Fruit fly (Drosophila melanogaster) whole organism, embryonic: ENCODE data around the gene ssp3.

Experiments
- BEAF-32 ChIP-seq: fragments of 200-800 bp; sonication (Bioruptor generic); optimal IDR thresholded peaks from 3 replicates; lab custom pipeline; 2017; ENCODE audit warnings: missing biosample characterization, missing genetic modification characterization, mild to moderate bottlenecking, moderate library complexity, missing genetic modification reagents
- CG10321 ChIP-seq: fragments of 200-800 bp; sonication (Bioruptor generic); IDR thresholded peaks from 2 replicates; pipeline ENCODE4 v1.3.6; 2022; ENCODE audit warnings: missing biosample characterization, missing genetic modification characterization
- CG11398 ChIP-seq: fragments of 200-800 bp; sonication (Bioruptor generic); optimal IDR thresholded peaks from 2 replicates; lab custom pipeline; 2016; ENCODE audit warnings: missing biosample characterization, missing genetic modification characterization
- CG11696 ChIP-seq: fragments of 200-800 bp; sonication (Bioruptor generic); IDR thresholded peaks from 2 replicates; pipeline ENCODE4 v1.3.6; 2022; ENCODE audit warnings: missing biosample characterization, missing genetic modification characterization
- CG14014 ChIP-seq: fragments of 200-800 bp; sonication (Bioruptor generic); IDR thresholded peaks from 2 replicates; pipeline ENCODE4 v1.3.6; 2022; ENCODE audit warnings: missing biosample characterization, missing genetic modification characterization
- CG16863 ChIP-seq: fragments of 200-800 bp; sonication (Bioruptor generic); optimal IDR thresholded peaks from 3 replicates; lab custom pipeline; 2016; ENCODE audit warnings: missing biosample characterization, missing genetic modification characterization
- CG1832 ChIP-seq: fragments of 200-800 bp; sonication (Bioruptor generic); optimal IDR thresholded peaks from 2 replicates; lab custom pipeline; 2017; ENCODE audit warnings: missing biosample characterization, mild to moderate bottlenecking, missing genetic modification characterization, inconsistent platforms
- CG18764 ChIP-seq: fragments of 200-800 bp; sonication (Bioruptor generic); optimal IDR thresholded peaks from 3 replicates; lab custom pipeline; 2016; ENCODE audit warnings: missing biosample characterization, missing genetic modification characterization
- CG2889 ChIP-seq: fragments of 200-800 bp; sonication (Bioruptor generic); IDR thresholded peaks from 3 replicates; pipeline ENCODE4 v1.3.6; 2022; ENCODE audit warnings: missing biosample characterization, missing genetic modification characterization
- CG31224 ChIP-seq: fragments of 200-800 bp; sonication (Bioruptor generic); IDR thresholded peaks from 2 replicates; pipeline ENCODE4 v1.3.6; 2022; ENCODE audit warnings: missing biosample characterization, missing genetic modification characterization
- CG32772 ChIP-seq: fragments of 200-800 bp; sonication (Bioruptor generic); IDR thresholded peaks from 2 replicates; pipeline ENCODE4 v1.3.6; 2022; ENCODE audit warnings: missing biosample characterization, missing genetic modification characterization
- CG34376 ChIP-seq: fragments of 200-800 bp; sonication (Bioruptor generic); optimal IDR thresholded peaks from 2 replicates; lab custom pipeline; 2018; ENCODE audit warnings: missing biosample characterization, mild to moderate bottlenecking, missing genetic modification characterization
- CG34422 ChIP-seq: fragments of 200-800 bp; sonication (Bioruptor generic); IDR thresholded peaks from 3 replicates; pipeline ENCODE4 v1.3.6; 2022; ENCODE audit warnings: missing biosample characterization, missing genetic modification characterization
- CG5180 ChIP-seq: fragments of 200-800 bp; sonication (Bioruptor generic); optimal IDR thresholded peaks from 3 replicates; lab custom pipeline; 2017; ENCODE audit warnings: missing biosample characterization, missing genetic modification characterization, mild to moderate bottlenecking, moderate library complexity, missing genetic modification reagents
- CG5245 ChIP-seq: fragments of 200-800 bp; sonication (Bioruptor generic); optimal IDR thresholded peaks from 3 replicates; lab custom pipeline; 2016; ENCODE audit warnings: missing biosample characterization, missing genetic modification characterization
- CG6689 ChIP-seq: fragments of 200-800 bp; sonication (Bioruptor generic); IDR thresholded peaks from 2 replicates; pipeline ENCODE4 v1.3.6; 2022; ENCODE audit warnings: missing biosample characterization, missing genetic modification characterization
- CG7745 ChIP-seq: fragments of 200-800 bp; sonication (Bioruptor generic); optimal IDR thresholded peaks from 2 replicates; lab custom pipeline; 2018; ENCODE audit warnings: missing biosample characterization, mild to moderate bottlenecking, missing genetic modification characterization, moderate library complexity
- CG9817 ChIP-seq: fragments of 200-800 bp; sonication (Bioruptor generic); optimal IDR thresholded peaks from 2 replicates; lab custom pipeline; 2018; ENCODE audit warnings: missing biosample characterization, mild to moderate bottlenecking, missing genetic modification characterization, moderate library complexity
- CTCF ChIP-seq: fragments of 200-800 bp; sonication (Bioruptor generic); optimal IDR thresholded peaks from 2 replicates; lab custom pipeline; 2017; ENCODE audit warnings: missing biosample characterization, mild to moderate bottlenecking, missing genetic modification characterization, moderate library complexity
- CkIIα-i1 ChIP-seq: fragments of 200-800 bp; sonication (Bioruptor generic); IDR thresholded peaks from 2 replicates; pipeline ENCODE4 v1.3.6; 2022; ENCODE audit warnings: missing biosample characterization, missing genetic modification characterization
- Deaf1 ChIP-seq: fragments of 200-800 bp; optimal IDR thresholded peaks from 3 replicates; lab custom pipeline; 2019; ENCODE audit warnings: missing biosample characterization, mild to moderate bottlenecking, missing genetic modification characterization, moderate library complexity
- Dip3 ChIP-seq: fragments of 200-800 bp; sonication (Bioruptor generic); optimal IDR thresholded peaks from 3 replicates; lab custom pipeline; 2016; ENCODE audit warnings: missing biosample characterization, missing genetic modification characterization
- Fer1 ChIP-seq: fragments of 200-800 bp; sonication (Bioruptor generic); optimal IDR thresholded peaks from 2 replicates; lab custom pipeline; 2017; ENCODE audit warnings: missing biosample characterization, mild to moderate bottlenecking, missing genetic modification characterization
- Gug ChIP-seq: fragments of 200-800 bp; sonication (Bioruptor generic); IDR thresholded peaks from 4 replicates; pipeline ENCODE4 v1.3.6; 2022; ENCODE audit warnings: missing biosample characterization, missing genetic modification characterization
- H15 ChIP-seq: fragments of 200-800 bp; sonication (Bioruptor generic); IDR thresholded peaks from 3 replicates; pipeline ENCODE4 v1.3.6; 2022; ENCODE audit warnings: missing biosample characterization, missing genetic modification characterization
- HLHmδ ChIP-seq: fragments of 200-800 bp; sonication (Bioruptor generic); optimal IDR thresholded peaks from 2 replicates; lab custom pipeline; 2018; ENCODE audit warnings: missing biosample characterization, mild to moderate bottlenecking, missing genetic modification characterization, moderate library complexity
- Hand ChIP-seq: fragments of 200-800 bp; sonication (Bioruptor generic); optimal IDR thresholded peaks from 2 replicates; lab custom pipeline; 2017; ENCODE audit warnings: mild to moderate bottlenecking, missing biosample characterization, missing genetic modification reagents, missing genetic modification characterization
- Hr78 ChIP-seq, 2 experiments: fragments of 200-800 bp in 1 of 2; fragments of >200 bp in 1 of 2; sonication (Bioruptor generic) in 1 of 2; optimal IDR thresholded peaks; 2 replicates each; lab custom pipeline; 2017 to 2019; ENCODE audit warnings: missing biosample characterization in 2 of 2, missing genetic modification characterization in 2 of 2, mild to moderate bottlenecking in 1 of 2, moderate library complexity in 1 of 2
- Lim3 ChIP-seq: fragments of 200-800 bp; sonication (Bioruptor generic); IDR thresholded peaks from 2 replicates; pipeline ENCODE4 v1.3.6; 2022; ENCODE audit warnings: missing biosample characterization, missing genetic modification characterization
- MBD-R2 ChIP-seq: fragments of 200-800 bp; sonication (Bioruptor generic); IDR thresholded peaks from 2 replicates; pipeline ENCODE4 v1.3.6; 2022; ENCODE audit warnings: missing biosample characterization, missing genetic modification characterization
- Mrtf ChIP-seq: fragments of 200-800 bp; sonication (Bioruptor generic); IDR thresholded peaks from 3 replicates; pipeline ENCODE4 v1.3.6; 2022; ENCODE audit warnings: missing biosample characterization, missing genetic modification characterization
- Oli ChIP-seq: fragments of 200-800 bp; sonication (Bioruptor generic); optimal IDR thresholded peaks from 2 replicates; lab custom pipeline; 2018; ENCODE audit warnings: missing biosample characterization, mild to moderate bottlenecking, missing genetic modification characterization, moderate library complexity
- Pdp1 ChIP-seq, 2 experiments: fragments of 200-800 bp; sonication (Bioruptor generic); optimal IDR thresholded peaks; 3 replicates each; lab custom pipeline; 2016; ENCODE audit warnings: missing biosample characterization in 2 of 2, missing genetic modification characterization in 2 of 2, mild to moderate bottlenecking in 1 of 2, moderate library complexity in 1 of 2
- TFAM ChIP-seq: fragments of 200-800 bp; sonication (Bioruptor generic); optimal IDR thresholded peaks from 2 replicates; lab custom pipeline; 2017; ENCODE audit warnings: missing biosample characterization, missing genetic modification characterization, inconsistent platforms
- aop ChIP-seq: fragments of 200-800 bp; sonication (Bioruptor generic); IDR thresholded peaks from 2 replicates; pipeline ENCODE4 v1.3.6; 2022; ENCODE audit warnings: missing biosample characterization, missing genetic modification characterization
- ci ChIP-seq: fragments of 200-800 bp; sonication (Bioruptor generic); IDR thresholded peaks from 3 replicates; pipeline ENCODE4 v1.3.6; 2022; ENCODE audit warnings: missing biosample characterization, missing genetic modification characterization
- danr ChIP-seq: fragments of 200-800 bp; sonication (Bioruptor generic); IDR thresholded peaks from 2 replicates; pipeline ENCODE4 v1.3.6; 2022; ENCODE audit warnings: missing biosample characterization, missing genetic modification characterization
- dati ChIP-seq: fragments of 200-800 bp; sonication (Bioruptor generic); IDR thresholded peaks from 2 replicates; pipeline ENCODE4 v1.3.6; 2022; ENCODE audit warnings: missing biosample characterization, missing genetic modification characterization
- disco-r ChIP-seq: fragments of 200-800 bp; sonication (Bioruptor generic); optimal IDR thresholded peaks from 2 replicates; lab custom pipeline; 2016; ENCODE audit warnings: missing biosample characterization, missing genetic modification characterization
- fd64A ChIP-seq: fragments of 200-800 bp; sonication (Bioruptor generic); optimal IDR thresholded peaks from 3 replicates; lab custom pipeline; 2018; ENCODE audit warnings: missing biosample characterization, mild to moderate bottlenecking, missing genetic modification characterization
- gcm2 ChIP-seq: fragments of 200-800 bp; sonication (Bioruptor generic); optimal IDR thresholded peaks from 2 replicates; lab custom pipeline; 2016; ENCODE audit warnings: missing biosample characterization, missing genetic modification characterization
- mld ChIP-seq: fragments of 200-800 bp; sonication (Bioruptor generic); IDR thresholded peaks from 3 replicates; pipeline ENCODE4 v1.3.6; 2022; ENCODE audit warnings: missing biosample characterization, missing genetic modification characterization; ENCODE audit not compliant: partially characterized antibody
- pnt ChIP-seq: fragments of 200-800 bp; sonication (Bioruptor generic); optimal IDR thresholded peaks from 3 replicates; lab custom pipeline; 2016; ENCODE audit warnings: missing biosample characterization, missing genetic modification characterization
- repo ChIP-seq: fragments of 200-800 bp; sonication (Bioruptor generic); optimal IDR thresholded peaks from 2 replicates; lab custom pipeline; 2016; ENCODE audit warnings: missing biosample characterization, missing genetic modification characterization
- so ChIP-seq: fragments of 200-800 bp; sonication (Bioruptor generic); IDR thresholded peaks from 3 replicates; pipeline ENCODE4 v1.3.6; 2022; ENCODE audit warnings: missing biosample characterization, missing genetic modification characterization
- sug ChIP-seq: fragments of 200-800 bp; optimal IDR thresholded peaks from 2 replicates; lab custom pipeline; 2019; ENCODE audit warnings: missing biosample characterization, mild to moderate bottlenecking, missing genetic modification characterization, moderate library complexity
- tll ChIP-seq, 2 experiments: fragments of 200-800 bp in 1 of 2; fragments of >200 bp in 1 of 2; sonication (Bioruptor generic) in 1 of 2; optimal IDR thresholded peaks; 2 replicates each; lab custom pipeline; 2017 to 2019; ENCODE audit warnings: missing biosample characterization in 2 of 2, missing genetic modification characterization in 2 of 2, mild to moderate bottlenecking in 1 of 2, moderate library complexity in 1 of 2
- trh ChIP-seq: fragments of 200-800 bp; sonication (Bioruptor generic); optimal IDR thresholded peaks from 2 replicates; lab custom pipeline; 2016; ENCODE audit warnings: missing biosample characterization, missing genetic modification characterization
- unc-4 ChIP-seq: fragments of 200-800 bp; sonication (Bioruptor generic); IDR thresholded peaks from 2 replicates; pipeline ENCODE4 v1.3.6; 2022; ENCODE audit warnings: missing biosample characterization, missing genetic modification characterization; ENCODE audit not compliant: partially characterized antibody
- unpg ChIP-seq: fragments of 200-800 bp; sonication (Bioruptor generic); optimal IDR thresholded peaks from 3 replicates; lab custom pipeline; 2018; ENCODE audit warnings: missing biosample characterization, mild to moderate bottlenecking, missing genetic modification characterization, moderate library complexity
- wor ChIP-seq: fragments of 200-800 bp; sonication (Bioruptor generic); IDR thresholded peaks from 2 replicates; pipeline ENCODE4 v1.3.6; 2022; ENCODE audit warnings: missing biosample characterization, missing genetic modification characterization
- yki ChIP-seq: fragments of >200 bp; optimal IDR thresholded peaks from 3 replicates; lab custom pipeline; 2018
- zfh2 ChIP-seq: fragments of 200-800 bp; sonication (Bioruptor generic); optimal IDR thresholded peaks from 2 replicates; lab custom pipeline; 2016; ENCODE audit warnings: missing biosample characterization, missing genetic modification characterization

Gene ssp3

DNA sequence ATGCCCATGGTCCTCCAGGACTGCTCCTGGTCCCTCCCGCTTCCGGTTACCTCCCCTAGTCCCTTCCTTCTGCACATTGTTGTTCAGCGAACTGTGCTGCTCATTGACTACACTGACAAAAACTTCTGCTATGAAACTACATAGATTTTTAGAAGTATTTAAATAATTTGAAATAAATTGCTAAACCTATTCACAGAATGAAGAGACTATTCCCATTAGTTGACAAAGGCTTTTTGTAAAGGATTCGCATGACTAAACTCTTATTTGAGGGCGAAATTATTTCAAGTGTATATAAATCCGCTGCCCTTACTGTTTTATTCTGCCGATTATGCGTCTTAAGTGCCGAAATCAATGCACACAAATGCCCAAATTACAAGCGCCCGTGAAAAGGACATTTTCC is 22.5 kb downstream of the ssp3 start (continued):
- peak; percentile 30 for TF ChIP-seq CG18764 (GFP tag; lab: Kevin White, UChicago)
- TF ChIP-seq dati (GFP tag; lab: Robert Waterston, UW), result no peak
- TF ChIP-seq CG6689 (GFP tag; lab: Robert Waterston, UW), result peak; percentile 41; the same call in 1 of the 2 replicates
- no peak for TF ChIP-seq Hand (GFP tag; lab: Kevin White, UChicago)
- no peak for TF ChIP-seq Fer1
- no peak for TF ChIP-seq Lim3 (GFP tag; lab: Robert Waterston, UW)
- TF ChIP-seq Pdp1 (GFP tag; optimal IDR thresholded peaks at IDR 0.05; lab: Kevin White, UChicago), result peak in 1 of 2 experiments; percentile 54
- TF ChIP-seq pnt (GFP tag; lab: Kevin White, UChicago), result peak; percentile 42
- peak; percentile 73 for TF ChIP-seq CG5245 (GFP tag; lab: Kevin White, UChicago)
- no peak for TF ChIP-seq CG14014 (GFP tag; lab: Robert Waterston, UW)
- TF ChIP-seq CG2889 (GFP tag; lab: Robert Waterston, UW), result no peak
- TF ChIP-seq HLHmδ (GFP tag; lab: Kevin White, UChicago), result no peak
- no peak for TF ChIP-seq mld (GFP tag; lab: Robert Waterston, UW)
- 0 out of 3 replicates have a peak, but pooled peaks have one; percentile 31 for TF ChIP-seq ci (GFP tag; lab: Robert Waterston, UW)
- peak; percentile 43 for TF ChIP-seq CG32772 (GFP tag; lab: Robert Waterston, UW)
- TF ChIP-seq TFAM, result no peak
- TF ChIP-seq zfh2 (GFP tag; lab: Kevin White, UChicago), result no peak
- TF ChIP-seq CG34376 (GFP tag; lab: Kevin White, UChicago), result no peak
- peak; percentile 61 for TF ChIP-seq unpg (GFP tag; lab: Kevin White, UChicago)
- TF ChIP-seq repo, result no peak
- no peak for TF ChIP-seq CG5180 (GFP tag; lab: Kevin White, UChicago)
- no peak for TF ChIP-seq BEAF-32 (GFP tag; lab: Kevin White, UChicago)
- TF ChIP-seq trh, result no peak
- TF ChIP-seq CG16863 (GFP tag; lab: Kevin White, UChicago), result peak; percentile 37
- no peak for TF ChIP-seq Deaf1
- TF ChIP-seq CkIIα-i1, result no peak
- TF ChIP-seq H15, result no peak
- TF ChIP-seq Gug (GFP tag; lab: Robert Waterston, UW), result no peak
- peak; percentile 64 for TF ChIP-seq Oli (tag; lab: Kevin White, UChicago)
- TF ChIP-seq Dip3 (GFP tag; lab: Kevin White, UChicago), result no peak
- TF ChIP-seq fd64A (GFP tag; lab: Kevin White, UChicago), result no peak
- no peak for TF ChIP-seq unc-4 (GFP tag; lab: Robert Waterston, UW)
- TF ChIP-seq CG34422 (GFP tag; lab: Robert Waterston, UW), result no peak
- peak in 1 of 2 experiments; percentile 66 for TF ChIP-seq tll (GFP tag; optimal IDR thresholded peaks at IDR 0.05; lab: Kevin White, UChicago)
- TF ChIP-seq gcm2 (GFP tag; lab: Kevin White, UChicago), result no peak
- TF ChIP-seq CTCF (GFP tag; lab: Kevin White, UChicago), result no peak
- no peak for TF ChIP-seq wor (GFP tag; lab: Robert Waterston, UW)
- TF ChIP-seq CG11696 (GFP tag; lab: Robert Waterston, UW), result no peak
- TF ChIP-seq Hr78 (GFP tag; optimal IDR thresholded peaks at IDR 0.05; lab: Kevin White, UChicago), result no peak
- no peak for TF ChIP-seq yki
- no peak for TF ChIP-seq disco-r (GFP tag; lab: Kevin White, UChicago)
- no peak for TF ChIP-seq danr (GFP tag; lab: Robert Waterston, UW)
- TF ChIP-seq CG9817 (tag; lab: Kevin White, UChicago), result no peak
- no peak for TF ChIP-seq aop
- no peak for TF ChIP-seq MBD-R2 (GFP tag; lab: Robert Waterston, UW)
- no peak for TF ChIP-seq CG10321
- no peak for TF ChIP-seq CG31224 (GFP tag; lab: Robert Waterston, UW)
- no peak for TF ChIP-seq so
- no peak for TF ChIP-seq CG11398 (GFP tag; lab: Kevin White, UChicago)
- no peak for TF ChIP-seq CG1832
- no peak for TF ChIP-seq Mrtf (GFP tag; lab: Robert Waterston, UW)
- no peak for TF ChIP-seq sug (tag; lab: Kevin White, UChicago)
- no peak for TF ChIP-seq CG7745
